Fruit fly (Drosophila melanogaster) whole organism, embryonic: ENCODE results near the gene CG10348.

Experiments used
- Antp ChIP-seq: fragments of 200-800 bp; sonication (Bioruptor generic); optimal IDR thresholded peaks from 3 replicates; lab custom pipeline; 2016; ENCODE audit warnings: missing biosample characterization, missing genetic modification characterization
- CG10274 ChIP-seq: fragments of 200-800 bp; sonication (Bioruptor generic); optimal IDR thresholded peaks from 3 replicates; lab custom pipeline; 2017; ENCODE audit warnings: missing biosample characterization, mild to moderate bottlenecking, missing genetic modification characterization
- CG10543 ChIP-seq: fragments of 200-800 bp; sonication (Bioruptor generic); optimal IDR thresholded peaks from 3 replicates; lab custom pipeline; 2017; ENCODE audit warnings: missing biosample characterization, mild to moderate bottlenecking, missing genetic modification characterization, moderate library complexity
- CG11247 ChIP-seq: fragments of 200-800 bp; sonication (Bioruptor generic); IDR thresholded peaks from 2 replicates; pipeline ENCODE4 v1.3.6; 2022; ENCODE audit warnings: missing biosample characterization, missing genetic modification characterization
- CG13123 ChIP-seq: fragments of 200-800 bp; sonication (Bioruptor generic); optimal IDR thresholded peaks from 2 replicates; lab custom pipeline; 2016; ENCODE audit warnings: missing biosample characterization, missing genetic modification characterization
- CG14710 ChIP-seq: fragments of 200-800 bp; sonication (Bioruptor generic); optimal IDR thresholded peaks from 3 replicates; lab custom pipeline; 2019; ENCODE audit warnings: missing biosample characterization, mild to moderate bottlenecking, missing genetic modification characterization, moderate library complexity
- CG1529 ChIP-seq: fragments of 200-800 bp; sonication (Bioruptor generic); optimal IDR thresholded peaks from 3 replicates; lab custom pipeline; 2018; ENCODE audit warnings: missing biosample characterization, missing genetic modification characterization
- CG15601 ChIP-seq: fragments of 200-800 bp; sonication (Bioruptor generic); optimal IDR thresholded peaks from 3 replicates; lab custom pipeline; 2019; ENCODE audit warnings: missing biosample characterization, mild to moderate bottlenecking, missing genetic modification characterization, moderate library complexity
- CG1603 ChIP-seq: fragments of 200-800 bp; sonication (Bioruptor generic); optimal IDR thresholded peaks from 2 replicates; lab custom pipeline; 2019; ENCODE audit warnings: missing biosample characterization, mild to moderate bottlenecking, missing genetic modification characterization, moderate library complexity
- CG16815 ChIP-seq: fragments of 200-800 bp; sonication (Bioruptor generic); optimal IDR thresholded peaks from 3 replicates; lab custom pipeline; 2017; ENCODE audit warnings: missing biosample characterization, mild to moderate bottlenecking, missing genetic modification characterization
- CG18619 ChIP-seq: fragments of 200-800 bp; sonication (Bioruptor generic); optimal IDR thresholded peaks from 3 replicates; lab custom pipeline; 2017; ENCODE audit warnings: missing biosample characterization, mild to moderate bottlenecking, missing genetic modification characterization
- CG2202 ChIP-seq: fragments of 200-800 bp; sonication (Bioruptor generic); optimal IDR thresholded peaks from 2 replicates; lab custom pipeline; 2018; ENCODE audit warnings: missing biosample characterization, mild to moderate bottlenecking, missing genetic modification characterization
- CG31388 ChIP-seq: fragments of 200-800 bp; sonication (Bioruptor generic); optimal IDR thresholded peaks from 2 replicates; lab custom pipeline; 2016; ENCODE audit warnings: missing biosample characterization, missing genetic modification characterization
- CG3726 ChIP-seq: fragments of 200-800 bp; sonication (Bioruptor generic); IDR thresholded peaks from 3 replicates; pipeline ENCODE4, ENCODE4 v1.3.6; 2022; ENCODE audit warnings: missing biosample characterization, missing genetic modification characterization
- CG43689 ChIP-seq: fragments of 200-800 bp; sonication (Bioruptor generic); IDR thresholded peaks from 2 replicates; pipeline ENCODE4 v1.3.6; 2022; ENCODE audit warnings: missing biosample characterization, missing genetic modification characterization
- CG4854 ChIP-seq: fragments of 200-800 bp; sonication (Bioruptor generic); optimal IDR thresholded peaks from 2 replicates; lab custom pipeline; 2016; ENCODE audit warnings: missing biosample characterization, missing genetic modification characterization, inconsistent platforms
- CG5245 ChIP-seq: fragments of 200-800 bp; sonication (Bioruptor generic); optimal IDR thresholded peaks from 3 replicates; lab custom pipeline; 2016; ENCODE audit warnings: missing biosample characterization, missing genetic modification characterization
- CG7786 ChIP-seq: fragments of 200-800 bp; sonication (Bioruptor generic); optimal IDR thresholded peaks from 2 replicates; lab custom pipeline; 2016; ENCODE audit warnings: missing biosample characterization, missing genetic modification characterization
- CoRest ChIP-seq: fragments of 200-800 bp; sonication (Bioruptor generic); optimal IDR thresholded peaks from 3 replicates; lab custom pipeline; 2018; ENCODE audit warnings: missing biosample characterization, mild to moderate bottlenecking, missing genetic modification characterization, moderate library complexity
- Dbx ChIP-seq: fragments of 200-800 bp; sonication (Bioruptor generic); IDR thresholded peaks from 3 replicates; pipeline ENCODE4 v1.3.6; 2022; ENCODE audit warnings: missing biosample characterization, missing genetic modification characterization
- Dip2 ChIP-seq: fragments of 200-800 bp; sonication (Bioruptor generic); IDR thresholded peaks from 2 replicates; pipeline ENCODE4 v1.3.6; 2022; ENCODE audit warnings: missing biosample characterization, missing genetic modification characterization
- Dp ChIP-seq: fragments of 200-800 bp; sonication (Bioruptor generic); optimal IDR thresholded peaks from 2 replicates; lab custom pipeline; 2018; ENCODE audit warnings: missing biosample characterization, mild to moderate bottlenecking, missing genetic modification characterization, moderate library complexity
- E2f1 ChIP-seq: fragments of 200-800 bp; sonication (Bioruptor generic); IDR thresholded peaks from 2 replicates; pipeline ENCODE4 v1.3.6; 2022; ENCODE audit warnings: missing biosample characterization, missing genetic modification characterization
- Hsf ChIP-seq: fragments of 200-800 bp; sonication (Bioruptor generic); optimal IDR thresholded peaks from 3 replicates; lab custom pipeline; 2016; ENCODE audit warnings: missing biosample characterization, missing genetic modification characterization
- Oaz ChIP-seq: fragments of 200-800 bp; sonication (Bioruptor generic); IDR thresholded peaks from 2 replicates; pipeline ENCODE4 v1.3.6; 2022; ENCODE audit warnings: missing biosample characterization, missing genetic modification characterization
- Rfx ChIP-seq: fragments of 200-800 bp; sonication (Bioruptor generic); IDR thresholded peaks from 2 replicates; pipeline ENCODE4 v1.3.6; 2022; ENCODE audit warnings: missing biosample characterization, missing genetic modification characterization
- Six4 ChIP-seq: fragments of 200-800 bp; sonication (Bioruptor generic); optimal IDR thresholded peaks from 2 replicates; lab custom pipeline; 2016; ENCODE audit warnings: missing biosample characterization, missing genetic modification characterization
- bab2 ChIP-seq: fragments of 200-800 bp; sonication (Bioruptor generic); optimal IDR thresholded peaks from 2 replicates; lab custom pipeline; 2016; ENCODE audit warnings: missing biosample characterization, missing genetic modification characterization
- btn ChIP-seq: fragments of 200-800 bp; sonication (Bioruptor generic); optimal IDR thresholded peaks from 2 replicates; lab custom pipeline; 2016; ENCODE audit warnings: missing biosample characterization, missing genetic modification characterization
- cato ChIP-seq: fragments of 200-800 bp; sonication (Bioruptor generic); optimal IDR thresholded peaks from 2 replicates; lab custom pipeline; 2016; ENCODE audit warnings: missing biosample characterization, missing genetic modification characterization, borderline replicate concordance
- chif ChIP-seq, 2 experiments: fragments of 200-800 bp; sonication (Bioruptor generic); optimal IDR thresholded peaks; 3 replicates each; lab custom pipeline; 2016; ENCODE audit warnings: missing biosample characterization in 2 of 2, missing genetic modification characterization in 2 of 2
- cwo ChIP-seq: fragments of 200-800 bp; sonication (Bioruptor generic); optimal IDR thresholded peaks from 3 replicates; lab custom pipeline; 2017; ENCODE audit warnings: missing biosample characterization, missing genetic modification characterization, mild to moderate bottlenecking, moderate library complexity, missing genetic modification reagents
- dan ChIP-seq: fragments of 200-800 bp; sonication (Bioruptor generic); IDR thresholded peaks from 2 replicates; pipeline ENCODE4 v1.3.6; 2022; ENCODE audit warnings: missing biosample characterization, missing genetic modification characterization
- dimm ChIP-seq: fragments of 200-800 bp; sonication (Bioruptor generic); IDR thresholded peaks from 2 replicates; pipeline ENCODE4 v1.3.6; 2022; ENCODE audit warnings: missing biosample characterization, missing genetic modification characterization
- dm ChIP-seq: fragments of 200-800 bp; sonication (Bioruptor generic); optimal IDR thresholded peaks from 3 replicates; lab custom pipeline; 2016; ENCODE audit warnings: missing biosample characterization, missing genetic modification characterization
- fd3F ChIP-seq: fragments of 200-800 bp; sonication (Bioruptor generic); optimal IDR thresholded peaks from 2 replicates; lab custom pipeline; 2018; ENCODE audit warnings: missing biosample characterization, mild to moderate bottlenecking, missing genetic modification characterization, moderate library complexity
- fd64A ChIP-seq: fragments of 200-800 bp; sonication (Bioruptor generic); optimal IDR thresholded peaks from 3 replicates; lab custom pipeline; 2018; ENCODE audit warnings: missing biosample characterization, mild to moderate bottlenecking, missing genetic modification characterization
- gcm2 ChIP-seq: fragments of 200-800 bp; sonication (Bioruptor generic); optimal IDR thresholded peaks from 2 replicates; lab custom pipeline; 2016; ENCODE audit warnings: missing biosample characterization, missing genetic modification characterization
- ham ChIP-seq: fragments of 200-800 bp; sonication (Bioruptor generic); IDR thresholded peaks from 2 replicates; pipeline ENCODE4 v1.3.6; 2022; ENCODE audit warnings: missing biosample characterization, missing genetic modification characterization
- hbn ChIP-seq: fragments of 200-800 bp; sonication (Bioruptor generic); IDR thresholded peaks from 2 replicates; pipeline ENCODE4 v1.3.6; 2022; ENCODE audit warnings: missing biosample characterization, missing genetic modification characterization; ENCODE audit not compliant: partially characterized antibody
- jumu ChIP-seq: fragments of 200-800 bp; sonication (Bioruptor generic); optimal IDR thresholded peaks from 3 replicates; lab custom pipeline; 2016; ENCODE audit warnings: missing biosample characterization, missing genetic modification characterization
- ken ChIP-seq: fragments of 200-800 bp; sonication (Bioruptor generic); IDR thresholded peaks from 3 replicates; pipeline ENCODE4 v1.3.6; 2022; ENCODE audit warnings: missing biosample characterization, missing genetic modification characterization
- lmd ChIP-seq: fragments of 200-800 bp; sonication (Bioruptor generic); IDR thresholded peaks from 2 replicates; pipeline ENCODE4 v1.3.6; 2022; ENCODE audit warnings: missing biosample characterization, missing genetic modification characterization
- pros ChIP-seq: fragments of 200-800 bp; sonication (Bioruptor generic); optimal IDR thresholded peaks from 3 replicates; lab custom pipeline; 2019; ENCODE audit warnings: missing biosample characterization, mild to moderate bottlenecking, missing genetic modification characterization, moderate library complexity
- slou ChIP-seq: fragments of 200-800 bp; sonication (Bioruptor generic); optimal IDR thresholded peaks from 3 replicates; lab custom pipeline; 2016; ENCODE audit warnings: missing biosample characterization, missing genetic modification characterization
- sr ChIP-seq: fragments of 200-800 bp; sonication (Bioruptor generic); IDR thresholded peaks from 3 replicates; pipeline ENCODE4 v1.3.6; 2022; ENCODE audit warnings: missing biosample characterization, missing genetic modification characterization
- tup ChIP-seq: fragments of 200-800 bp; sonication (Bioruptor generic); optimal IDR thresholded peaks from 2 replicates; lab custom pipeline; 2016; ENCODE audit warnings: missing biosample characterization, mild to moderate bottlenecking, missing genetic modification characterization, moderate library complexity
- unpg ChIP-seq: fragments of 200-800 bp; sonication (Bioruptor generic); optimal IDR thresholded peaks from 3 replicates; lab custom pipeline; 2018; ENCODE audit warnings: missing biosample characterization, mild to moderate bottlenecking, missing genetic modification characterization, moderate library complexity
- usp ChIP-seq: fragments of >200 bp; optimal IDR thresholded peaks from 2 replicates; lab custom pipeline; 2017; ENCODE audit warnings: missing biosample characterization, missing genetic modification characterization
- wek ChIP-seq: fragments of 200-800 bp; sonication (Bioruptor generic); optimal IDR thresholded peaks from 3 replicates; lab custom pipeline; 2018; ENCODE audit warnings: missing biosample characterization, mild to moderate bottlenecking, missing genetic modification characterization, moderate library complexity

CG10348 gene

DNA sequence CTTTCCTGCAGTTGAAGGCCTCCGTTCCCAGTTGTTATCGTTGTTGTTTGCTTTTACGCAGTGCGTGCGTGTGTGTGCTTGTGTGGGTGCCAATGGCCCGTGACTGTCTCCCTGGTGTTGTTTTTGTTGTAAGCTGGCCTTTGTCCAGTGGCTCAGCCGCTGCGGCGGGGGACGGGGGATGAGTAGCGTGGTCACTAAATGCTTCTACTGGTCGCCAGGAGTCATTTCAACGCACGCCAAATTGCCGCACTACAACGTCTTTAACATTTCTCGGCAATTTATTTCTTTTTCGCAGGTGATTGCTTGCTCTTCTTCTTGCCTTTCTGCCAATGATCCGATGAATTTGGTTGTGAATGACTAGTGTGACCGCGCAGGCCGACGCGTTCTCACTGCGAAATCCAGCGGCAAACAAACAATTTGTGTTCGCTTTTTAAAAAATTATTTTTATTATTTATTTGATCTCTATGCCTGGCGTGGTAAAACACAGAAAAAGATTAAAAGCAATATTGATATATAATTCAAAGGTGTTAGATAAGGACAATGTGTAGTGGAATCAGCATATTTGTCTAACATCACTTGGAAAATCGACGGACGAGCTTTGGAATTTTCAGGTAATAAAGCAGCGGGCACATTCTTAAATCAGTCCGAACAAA is 24.0 kb downstream of the CG10348 start, which contains the start of the genes Faf2 and Grip71 (continued):
- peak; percentile 97 for TF ChIP-seq Rfx (GFP tag; lab: Robert Waterston, UW)
- TF ChIP-seq CG31388 = peak; percentile 88
- TF ChIP-seq CG7786 (GFP tag; lab: Kevin White, UChicago) = peak; percentile 78
- TF ChIP-seq CG13123 = peak; percentile 87
- peak; percentile 76 to 91 for TF ChIP-seq chif (GFP tag; optimal IDR thresholded peaks at IDR 0.05; lab: Kevin White, UChicago)
- no peak for TF ChIP-seq btn (GFP tag; lab: Kevin White, UChicago)
- peak; percentile 87 for TF ChIP-seq dan (GFP tag; lab: Robert Waterston, UW)
- TF ChIP-seq unpg (GFP tag; lab: Kevin White, UChicago) = peak; percentile 93
- TF ChIP-seq CG43689 (GFP tag; lab: Robert Waterston, UW) = peak; percentile 74
- TF ChIP-seq fd64A (GFP tag; lab: Kevin White, UChicago) = no peak
- TF ChIP-seq Six4 (GFP tag; lab: Kevin White, UChicago) = peak; percentile 71
- TF ChIP-seq tup (GFP tag; lab: Kevin White, UChicago) = peak; percentile 77
- TF ChIP-seq CG4854 = peak; percentile 85
- TF ChIP-seq wek = no peak
- TF ChIP-seq gcm2 = no peak
- peak; percentile 52 for TF ChIP-seq CG10274 (GFP tag; lab: Kevin White, UChicago)
- peak; percentile 17 for TF ChIP-seq cwo (GFP tag; lab: Kevin White, UChicago)
- peak; percentile 95 for TF ChIP-seq CG16815
- peak; percentile 58 for TF ChIP-seq CG1529 (GFP tag; lab: Kevin White, UChicago)
- TF ChIP-seq Hsf (GFP tag; lab: Kevin White, UChicago) = peak; percentile 94
- peak; percentile 87 for TF ChIP-seq CG5245 (GFP tag; lab: Kevin White, UChicago)
- TF ChIP-seq CG15601 (tag; lab: Kevin White, UChicago) = peak; percentile 84
- peak; percentile 95 for TF ChIP-seq lmd
- TF ChIP-seq CG3726 = peak; percentile 93
- TF ChIP-seq usp (GFP tag; lab: Kevin White, UChicago) = no peak
- peak; percentile 79 for TF ChIP-seq Dp
- peak; percentile 96 for TF ChIP-seq CG14710 (tag; lab: Kevin White, UChicago)
- TF ChIP-seq Antp (GFP tag; lab: Kevin White, UChicago) = peak; percentile 77
- TF ChIP-seq slou (GFP tag; lab: Kevin White, UChicago) = peak; percentile 89
- peak; percentile 82 for TF ChIP-seq CG18619 (GFP tag; lab: Kevin White, UChicago)
- peak; percentile 93 for TF ChIP-seq E2f1 (GFP tag; lab: Robert Waterston, UW)
- peak; percentile 95 for TF ChIP-seq Dbx (GFP tag; lab: Robert Waterston, UW)
- peak; percentile 72; the same call in 1 of the 3 replicates for TF ChIP-seq sr
- TF ChIP-seq dimm = peak; percentile 82
- peak; percentile 73 for TF ChIP-seq CG2202 (tag; lab: Kevin White, UChicago)
- TF ChIP-seq fd3F (GFP tag; lab: Kevin White, UChicago) = peak; percentile 92
- peak; percentile 96 for TF ChIP-seq ken (GFP tag; lab: Robert Waterston, UW)
- TF ChIP-seq Oaz (GFP tag; lab: Robert Waterston, UW) = peak; percentile 89
- TF ChIP-seq jumu (GFP tag; lab: Kevin White, UChicago) = peak; percentile 80
- peak; percentile 84 for TF ChIP-seq CG10543 (GFP tag; lab: Kevin White, UChicago)
- peak; percentile 53 for TF ChIP-seq dm (GFP tag; lab: Kevin White, UChicago)
- TF ChIP-seq CoRest (tag; lab: Kevin White, UChicago) = peak; percentile 96
- TF ChIP-seq CG11247 = peak; percentile 94
- TF ChIP-seq hbn = peak; percentile 32; the same call in 1 of the 2 replicates
- TF ChIP-seq bab2 (GFP tag; lab: Kevin White, UChicago) = peak; percentile 89
- TF ChIP-seq CG1603 (tag; lab: Kevin White, UChicago) = peak; percentile 88
- TF ChIP-seq Dip2 (GFP tag; lab: Robert Waterston, UW) = peak; percentile 51; the same call in 1 of the 2 replicates
- peak; percentile 74 for TF ChIP-seq cato (GFP tag; lab: Kevin White, UChicago)
- peak; percentile 82 for TF ChIP-seq ham (GFP tag; lab: Robert Waterston, UW)
- peak; percentile 7 for TF ChIP-seq pros (GFP tag; lab: Kevin White, UChicago)
